Fruit fly (Drosophila melanogaster): ENCODE results near the gene Got2.
A peak's percentile ranks its signal among the peaks of the same experiment; 100 is the strongest.

The Got2 gene

dm6 chr2L:1972450-1973119 lies 15.0 kb downstream of the Got2 start (continued):
- TF ChIP-seq CG10321 (GFP tag; IDR thresholded peaks at IDR 0.05) (peak; percentile 98), Hr78 (GFP tag; optimal IDR thresholded peaks at IDR 0.05) (peak in 1 of 2 experiments; percentile 15), Vsx1 (GFP tag; optimal IDR thresholded peaks at IDR 0.05) (peak; percentile 99), Dip2 (GFP tag; IDR thresholded peaks at IDR 0.05) (no peak), Scr (GFP tag; IDR thresholded peaks at IDR 0.05; ENCODE audit: partially characterized antibody) (peak; percentile 39; the same call in 1 of the 2 replicates), MBD-R2 (GFP tag; IDR thresholded peaks at IDR 0.05) (peak; percentile 18; the same call in 1 of the 2 replicates), zen (tag; optimal IDR thresholded peaks at IDR 0.05) (peak; percentile 66), CG1832 (GFP tag; optimal IDR thresholded peaks at IDR 0.05) (peak; percentile 93), jigr1 (GFP tag; IDR thresholded peaks at IDR 0.05) (no peak), insv (GFP tag; optimal IDR thresholded peaks at IDR 0.05) (peak in 1 of 2 experiments; percentile 67), cg (GFP tag; optimal IDR thresholded peaks at IDR 0.05) (peak; percentile 97), crol (GFP tag; IDR thresholded peaks at IDR 0.05) (peak; percentile 69), amos (GFP tag; IDR thresholded peaks at IDR 0.05; ENCODE audit: partially characterized antibody) (peak; percentile 32; the same call in 1 of the 2 replicates), chinmo (GFP tag; IDR thresholded peaks at IDR 0.05; ENCODE audit: partially characterized antibody) (peak; percentile 93; the same call in 3 of the 4 replicates), CG15696 (tag; optimal IDR thresholded peaks at IDR 0.05) (peak; percentile 22), ranshi (GFP tag; IDR thresholded peaks at IDR 0.05) (no peak; the same call in 1 of the 2 replicates), scrt (GFP tag; optimal IDR thresholded peaks at IDR 0.05) (peak; percentile 82), CG6791 (GFP tag; IDR thresholded peaks at IDR 0.05; ENCODE audit: partially characterized antibody) (peak; percentile 64; the same call in 2 of the 3 replicates), gsb-n (tag; optimal IDR thresholded peaks at IDR 0.05) (peak; percentile 73), ftz-f1 (GFP tag; optimal IDR thresholded peaks at IDR 0.05) (peak; percentile 95), fru (optimal IDR thresholded peaks at IDR 0.05) (no peak), inv (GFP tag; IDR thresholded peaks at IDR 0.05; ENCODE audit: partially characterized antibody) (no peak), Dll (GFP tag; IDR thresholded peaks at IDR 0.05; ENCODE audit: partially characterized antibody) (0 out of 4 replicates have a peak, but pooled peaks have one; percentile 30), sens (GFP tag) (peak; percentile 65), sr (GFP tag; IDR thresholded peaks at IDR 0.05) (peak; percentile 80), Hr39 (optimal IDR thresholded peaks at IDR 0.05) (no peak), nerfin-2 (GFP tag; IDR thresholded peaks at IDR 0.05; ENCODE audit: partially characterized antibody) (0 out of 2 replicates have a peak, but pooled peaks have one; percentile 9), bowl (GFP tag; IDR thresholded peaks at IDR 0.05) (no peak), HmgD (GFP tag; optimal IDR thresholded peaks at IDR 0.05) (peak; percentile 3), Nf-YC (tag; optimal IDR thresholded peaks at IDR 0.05) (peak; percentile 99), sna (GFP tag; IDR thresholded peaks at IDR 0.05; ENCODE audit: partially characterized antibody) (peak; percentile 35; the same call in 1 of the 2 replicates), CG4820 (GFP tag; optimal IDR thresholded peaks at IDR 0.05) (no peak), CG8478 (optimal IDR thresholded peaks at IDR 0.05) (peak; percentile 97), HLHmδ (GFP tag; optimal IDR thresholded peaks at IDR 0.05) (peak; percentile 1), CoRest (tag; optimal IDR thresholded peaks at IDR 0.05) (peak; percentile 55), abd-A (tag; optimal IDR thresholded peaks at IDR 0.05) (peak; percentile 75), twi (tag; optimal IDR thresholded peaks at IDR 0.05) (peak; percentile 17), H15 (GFP tag; IDR thresholded peaks at IDR 0.05) (no peak), nmo (GFP tag; optimal IDR thresholded peaks at IDR 0.05) (peak; percentile 35), Atf3 (GFP tag; optimal IDR thresholded peaks at IDR 0.05) (no peak), Med (GFP tag) (peak; percentile 67), CG13287 (GFP tag; IDR thresholded peaks at IDR 0.05; ENCODE audit: partially characterized antibody) (peak; percentile 38; the same call in 1 of the 2 replicates), Nf-YA (GFP tag; IDR thresholded peaks at IDR 0.05) (peak; percentile 82), trh (GFP tag; optimal IDR thresholded peaks at IDR 0.05) (no peak), CG32532 (GFP tag; IDR thresholded peaks at IDR 0.05) (peak; percentile 19; the same call in 1 of the 2 replicates), Blimp-1 (GFP tag; optimal IDR thresholded peaks at IDR 0.05) (peak; percentile 60), ap (GFP tag; IDR thresholded peaks at IDR 0.05) (no peak), gsb (GFP tag; IDR thresholded peaks at IDR 0.05) (no peak), CG12299 (tag; optimal IDR thresholded peaks at IDR 0.05) (no peak)

Data from whole organism, embryonic.